Fruit fly (Drosophila melanogaster) whole organism, embryonic: ENCODE measurements around the gene CG5087.

Source experiments
- BEAF-32 ChIP-seq: fragments of 200-800 bp; sonication (Bioruptor generic); optimal IDR thresholded peaks from 3 replicates; lab custom pipeline; 2017; ENCODE audit warnings: missing biosample characterization, missing genetic modification characterization, mild to moderate bottlenecking, moderate library complexity, missing genetic modification reagents
- Blimp-1 ChIP-seq: fragments of 200-800 bp; sonication (Bioruptor generic); optimal IDR thresholded peaks from 3 replicates; lab custom pipeline; 2018; ENCODE audit warnings: missing biosample characterization, missing genetic modification characterization, mild to moderate bottlenecking, moderate library complexity, missing genetic modification reagents
- CG13287 ChIP-seq: fragments of 200-800 bp; sonication (Bioruptor generic); IDR thresholded peaks from 2 replicates; pipeline ENCODE4 v1.3.6; 2022; ENCODE audit warnings: missing biosample characterization, missing genetic modification characterization; ENCODE audit not compliant: partially characterized antibody
- CG14710 ChIP-seq: fragments of 200-800 bp; sonication (Bioruptor generic); optimal IDR thresholded peaks from 3 replicates; lab custom pipeline; 2019; ENCODE audit warnings: missing biosample characterization, mild to moderate bottlenecking, missing genetic modification characterization, moderate library complexity
- CG1647 ChIP-seq: fragments of 200-800 bp; sonication (Bioruptor generic); optimal IDR thresholded peaks from 3 replicates; lab custom pipeline; 2016; ENCODE audit warnings: missing biosample characterization, missing genetic modification characterization
- CG18011 ChIP-seq: fragments of 200-800 bp; sonication (Bioruptor generic); optimal IDR thresholded peaks from 2 replicates; lab custom pipeline; 2017; ENCODE audit warnings: missing biosample characterization, missing genetic modification characterization, mild to moderate bottlenecking, moderate library complexity, missing genotype
- CG4282 ChIP-seq: fragments of 200-800 bp; sonication (Bioruptor generic); optimal IDR thresholded peaks from 2 replicates; lab custom pipeline; 2016; ENCODE audit warnings: missing biosample characterization, missing genetic modification characterization
- CG4730 ChIP-seq: fragments of 200-800 bp; sonication (Bioruptor generic); IDR thresholded peaks from 2 replicates; pipeline ENCODE4 v1.3.6; 2022; ENCODE audit warnings: missing biosample characterization, missing genetic modification characterization
- CG6683 ChIP-seq: fragments of 200-800 bp; sonication (Bioruptor generic); optimal IDR thresholded peaks from 2 replicates; lab custom pipeline; 2017; ENCODE audit warnings: missing biosample characterization, mild to moderate bottlenecking, missing genetic modification characterization, missing genetic modification reagents
- CG7372 ChIP-seq: fragments of 200-800 bp; sonication (Bioruptor generic); IDR thresholded peaks from 2 replicates; pipeline ENCODE4 v1.3.6; 2022; ENCODE audit warnings: missing biosample characterization, missing genetic modification characterization
- CG8089 ChIP-seq: fragments of 200-800 bp; sonication (Bioruptor generic); optimal IDR thresholded peaks from 3 replicates; lab custom pipeline; 2016; ENCODE audit warnings: missing biosample characterization, missing genetic modification characterization
- CG8359 ChIP-seq: fragments of 200-800 bp; sonication (Bioruptor generic); optimal IDR thresholded peaks from 2 replicates; lab custom pipeline; 2017; ENCODE audit warnings: missing biosample characterization, mild to moderate bottlenecking, missing genetic modification characterization, borderline replicate concordance
- CG9817 ChIP-seq: fragments of 200-800 bp; sonication (Bioruptor generic); optimal IDR thresholded peaks from 2 replicates; lab custom pipeline; 2018; ENCODE audit warnings: missing biosample characterization, mild to moderate bottlenecking, missing genetic modification characterization, moderate library complexity
- CoRest ChIP-seq: fragments of 200-800 bp; sonication (Bioruptor generic); optimal IDR thresholded peaks from 3 replicates; lab custom pipeline; 2018; ENCODE audit warnings: missing biosample characterization, mild to moderate bottlenecking, missing genetic modification characterization, moderate library complexity
- Dbx ChIP-seq: fragments of 200-800 bp; sonication (Bioruptor generic); IDR thresholded peaks from 3 replicates; pipeline ENCODE4 v1.3.6; 2022; ENCODE audit warnings: missing biosample characterization, missing genetic modification characterization
- Dek ChIP-seq: fragments of 200-800 bp; sonication (Bioruptor generic); optimal IDR thresholded peaks from 3 replicates; lab custom pipeline; 2019; ENCODE audit warnings: missing biosample characterization, mild to moderate bottlenecking, missing genetic modification characterization, moderate library complexity
- Dll ChIP-seq: fragments of 200-800 bp; sonication (Bioruptor generic); IDR thresholded peaks from 4 replicates; pipeline ENCODE4 v1.3.6; 2022; ENCODE audit warnings: missing biosample characterization, missing genetic modification characterization; ENCODE audit not compliant: partially characterized antibody
- Dp ChIP-seq: fragments of 200-800 bp; sonication (Bioruptor generic); optimal IDR thresholded peaks from 2 replicates; lab custom pipeline; 2018; ENCODE audit warnings: missing biosample characterization, mild to moderate bottlenecking, missing genetic modification characterization, moderate library complexity
- Dref ChIP-seq: fragments of 200-800 bp; sonication (Bioruptor generic); IDR thresholded peaks from 2 replicates; pipeline ENCODE4 v1.3.6; 2022; ENCODE audit warnings: missing biosample characterization, missing genetic modification characterization
- E2f2 ChIP-seq: fragments of 200-800 bp; sonication (Bioruptor generic); IDR thresholded peaks from 2 replicates; pipeline ENCODE4 v1.3.6; 2022; ENCODE audit warnings: missing biosample characterization, missing genetic modification characterization
- Elba2 ChIP-seq: fragments of 200-800 bp; sonication (Bioruptor generic); optimal IDR thresholded peaks from 3 replicates; lab custom pipeline; 2016; ENCODE audit warnings: missing biosample characterization, missing genetic modification characterization
- Ets65A ChIP-seq: fragments of 200-800 bp; sonication (Bioruptor generic); peaks from one replicate; lab custom pipeline; 2016; ENCODE audit warnings: missing biosample characterization, missing genetic modification characterization
- Hand ChIP-seq: fragments of 200-800 bp; sonication (Bioruptor generic); optimal IDR thresholded peaks from 2 replicates; lab custom pipeline; 2017; ENCODE audit warnings: mild to moderate bottlenecking, missing biosample characterization, missing genetic modification reagents, missing genetic modification characterization
- MBD-R2 ChIP-seq: fragments of 200-800 bp; sonication (Bioruptor generic); IDR thresholded peaks from 2 replicates; pipeline ENCODE4 v1.3.6; 2022; ENCODE audit warnings: missing biosample characterization, missing genetic modification characterization
- Nf-YC ChIP-seq: fragments of 200-800 bp; optimal IDR thresholded peaks from 3 replicates; lab custom pipeline; 2019; ENCODE audit warnings: missing biosample characterization, mild to moderate bottlenecking, missing genetic modification characterization, moderate library complexity
- Oli ChIP-seq: fragments of 200-800 bp; sonication (Bioruptor generic); optimal IDR thresholded peaks from 2 replicates; lab custom pipeline; 2018; ENCODE audit warnings: missing biosample characterization, mild to moderate bottlenecking, missing genetic modification characterization, moderate library complexity
- Opbp ChIP-seq: fragments of 200-800 bp; sonication (Bioruptor generic); IDR thresholded peaks from 3 replicates; pipeline ENCODE4 v1.3.6; 2022; ENCODE audit warnings: missing biosample characterization, missing genetic modification characterization; ENCODE audit not compliant: partially characterized antibody
- Pdp1 ChIP-seq, 2 experiments: fragments of 200-800 bp; sonication (Bioruptor generic); optimal IDR thresholded peaks; 3 replicates each; lab custom pipeline; 2016; ENCODE audit warnings: missing biosample characterization in 2 of 2, missing genetic modification characterization in 2 of 2, mild to moderate bottlenecking in 1 of 2, moderate library complexity in 1 of 2
- Rfx ChIP-seq: fragments of 200-800 bp; sonication (Bioruptor generic); IDR thresholded peaks from 2 replicates; pipeline ENCODE4 v1.3.6; 2022; ENCODE audit warnings: missing biosample characterization, missing genetic modification characterization
- Rx ChIP-seq: fragments of 200-800 bp; sonication (Bioruptor generic); IDR thresholded peaks from 2 replicates; pipeline ENCODE4 v1.3.6; 2022; ENCODE audit warnings: missing biosample characterization, missing genetic modification characterization
- Sry-δ ChIP-seq: fragments of 200-800 bp; sonication (Bioruptor generic); optimal IDR thresholded peaks from 2 replicates; lab custom pipeline; 2016; ENCODE audit warnings: missing biosample characterization, missing genetic modification characterization
- bbx ChIP-seq: fragments of 200-800 bp; sonication (Bioruptor generic); IDR thresholded peaks from 2 replicates; pipeline ENCODE4 v1.3.6; 2022; ENCODE audit warnings: missing biosample characterization, missing genetic modification characterization; ENCODE audit not compliant: partially characterized antibody
- cad ChIP-seq: fragments of >200 bp; optimal IDR thresholded peaks from 2 replicates; lab custom pipeline; 2017; ENCODE audit warnings: missing biosample characterization, missing genetic modification characterization
- chinmo ChIP-seq: fragments of 200-800 bp; sonication (Bioruptor generic); IDR thresholded peaks from 4 replicates; pipeline ENCODE4 v1.3.6; 2022; ENCODE audit warnings: missing biosample characterization, missing genetic modification characterization; ENCODE audit not compliant: partially characterized antibody
- chn ChIP-seq: fragments of 200-800 bp; sonication (Bioruptor generic); optimal IDR thresholded peaks from 2 replicates; lab custom pipeline; 2016; ENCODE audit warnings: missing biosample characterization, missing genetic modification characterization
- crp ChIP-seq, 2 experiments: fragments of 200-800 bp; sonication (Bioruptor generic); optimal IDR thresholded peaks; 2 replicates in 1 of 2; 3 replicates in 1 of 2; lab custom pipeline; 2017; ENCODE audit warnings: missing biosample characterization in 2 of 2, missing genetic modification characterization in 2 of 2, mild to moderate bottlenecking in 1 of 2, moderate library complexity in 1 of 2
- lola ChIP-seq, 3 experiments: fragments of >200 bp in 2 of 3; fragments of 200-800 bp in 1 of 3; sonication (Bioruptor generic) in 1 of 3; optimal IDR thresholded peaks; 2 replicates each; lab custom pipeline; 2017 to 2019; ENCODE audit warnings: missing biosample characterization in 3 of 3, missing genetic modification characterization in 3 of 3, mild to moderate bottlenecking in 1 of 3, moderate library complexity in 1 of 3
- odd ChIP-seq: fragments of 200-800 bp; sonication (Bioruptor generic); optimal IDR thresholded peaks from 2 replicates; lab custom pipeline; 2017; ENCODE audit warnings: missing biosample characterization, mild to moderate bottlenecking, missing genetic modification characterization
- pzg ChIP-seq: fragments of 200-800 bp; sonication (Bioruptor generic); optimal IDR thresholded peaks from 3 replicates; lab custom pipeline; 2018; ENCODE audit warnings: missing biosample characterization, mild to moderate bottlenecking, missing genetic modification characterization, moderate library complexity
- sim ChIP-seq: fragments of 200-800 bp; sonication (Bioruptor generic); IDR thresholded peaks from 2 replicates; pipeline ENCODE4 v1.3.6; 2022; ENCODE audit warnings: missing biosample characterization, missing genetic modification characterization
- sima ChIP-seq: fragments of 200-800 bp; sonication (Bioruptor generic); optimal IDR thresholded peaks from 2 replicates; lab custom pipeline; 2016; ENCODE audit warnings: missing biosample characterization, missing genetic modification characterization
- sisA ChIP-seq: fragments of 200-800 bp; sonication (Bioruptor generic); IDR thresholded peaks from 2 replicates; pipeline ENCODE4 v1.3.6; 2022; ENCODE audit warnings: missing biosample characterization, missing genetic modification characterization
- trem ChIP-seq: fragments of 200-800 bp; optimal IDR thresholded peaks from 3 replicates; lab custom pipeline; 2019; ENCODE audit warnings: missing biosample characterization, mild to moderate bottlenecking, missing genetic modification characterization, moderate library complexity
- unc-4 ChIP-seq: fragments of 200-800 bp; sonication (Bioruptor generic); IDR thresholded peaks from 2 replicates; pipeline ENCODE4 v1.3.6; 2022; ENCODE audit warnings: missing biosample characterization, missing genetic modification characterization; ENCODE audit not compliant: partially characterized antibody
- usp ChIP-seq: fragments of >200 bp; optimal IDR thresholded peaks from 2 replicates; lab custom pipeline; 2017; ENCODE audit warnings: missing biosample characterization, missing genetic modification characterization
- zf30C ChIP-seq: fragments of 200-800 bp; sonication (Bioruptor generic); optimal IDR thresholded peaks from 3 replicates; lab custom pipeline; 2018; ENCODE audit warnings: missing biosample characterization, mild to moderate bottlenecking, missing genetic modification characterization

Gene CG5087

DNA sequence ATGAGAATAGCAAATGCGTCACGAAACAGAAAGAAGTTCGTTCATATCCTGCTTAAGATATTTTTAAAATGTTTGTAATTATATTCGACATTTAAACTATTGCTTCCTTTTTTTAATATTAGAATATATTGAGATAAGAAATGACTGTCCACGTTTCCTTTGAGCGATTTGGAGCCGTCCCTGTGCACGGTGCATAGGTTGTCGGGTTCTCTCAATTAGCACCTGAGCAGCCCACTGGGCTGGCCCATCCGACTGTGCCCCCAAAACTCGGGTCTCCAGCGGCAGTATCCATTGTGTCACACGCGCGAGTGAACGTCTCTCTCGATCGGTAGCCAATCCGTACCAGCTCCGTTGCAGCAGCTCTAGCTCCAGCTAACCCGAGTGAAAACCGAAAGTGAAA, 39.4 kb upstream of the CG5087 start, which contains the start of gene CG13313 (continued):
- TF ChIP-seq Elba2 (GFP tag; lab: Kevin White, UChicago) (no peak), chn (GFP tag; lab: Kevin White, UChicago) (no peak), Blimp-1 (GFP tag; lab: Kevin White, UChicago) (peak; percentile 51), trem (tag; lab: Kevin White, UChicago) (no peak), sim (GFP tag; lab: Robert Waterston, UW) (no peak), Opbp (GFP tag; lab: Robert Waterston, UW) (no peak), odd (GFP tag; lab: Kevin White, UChicago) (no peak), Nf-YC (tag; lab: Kevin White, UChicago) (no peak), sima (GFP tag; lab: Kevin White, UChicago) (no peak), Hand (GFP tag; lab: Kevin White, UChicago) (no peak), cad (no peak), Dek (tag; lab: Kevin White, UChicago) (no peak), CG6683 (GFP tag; lab: Kevin White, UChicago) (no peak), Ets65A (no peak), CG8359 (GFP tag; lab: Kevin White, UChicago) (no peak), CG8089 (GFP tag; lab: Kevin White, UChicago) (no peak), CoRest (tag; lab: Kevin White, UChicago) (peak; percentile 18), CG9817 (peak; percentile 7), CG4282 (GFP tag; lab: Kevin White, UChicago) (no peak), Rfx (GFP tag; lab: Robert Waterston, UW) (no peak), Rx (GFP tag; lab: Robert Waterston, UW) (no peak), lola (GFP tag; optimal IDR thresholded peaks at IDR 0.05; lab: Kevin White, UChicago) (no peak), sisA (GFP tag; lab: Robert Waterston, UW) (peak; percentile 23; the same call in 1 of the 2 replicates)
- TF ChIP-seq, all 482 proteins: peak for 19

DNA sequence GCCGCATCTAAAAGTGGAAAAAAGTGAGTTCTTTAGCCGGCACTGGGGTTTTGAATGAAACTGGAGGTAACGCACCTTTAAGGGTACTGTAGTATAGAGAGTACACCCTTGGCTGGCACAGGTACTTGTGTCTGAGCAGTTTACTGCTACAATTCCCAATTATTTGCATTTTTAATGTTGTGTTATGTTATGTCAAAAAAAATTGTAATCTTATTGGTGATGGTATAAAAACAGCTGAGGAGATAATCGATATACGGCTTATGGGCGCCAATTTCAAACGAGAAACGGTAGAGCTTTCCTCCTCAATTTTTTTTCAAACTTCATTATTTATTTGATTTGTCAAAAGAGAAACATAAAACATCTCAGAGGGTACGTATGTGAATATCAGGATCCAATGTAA, 33.5 kb upstream of the CG5087 start, which contains the start of gene ValRS-m:
Gene ValRS-m (minus strand): TSS at position 312 of the 400 bp plus-strand sequence.
- TF ChIP-seq CG4730 (GFP tag; lab: Robert Waterston, UW) = no peak
- TF ChIP-seq E2f2 (GFP tag; lab: Robert Waterston, UW) = peak; percentile 86
- peak; percentile 47 for TF ChIP-seq Sry-δ (GFP tag; lab: Kevin White, UChicago)
- no peak for TF ChIP-seq CG14710 (tag; lab: Kevin White, UChicago)
- no peak for TF ChIP-seq usp (GFP tag; lab: Kevin White, UChicago)
- TF ChIP-seq CG18011 (GFP tag; lab: Kevin White, UChicago) = no peak
- no peak for TF ChIP-seq Dbx (GFP tag; lab: Robert Waterston, UW)
- no peak for TF ChIP-seq zf30C (GFP tag; lab: Kevin White, UChicago)
- TF ChIP-seq crp (GFP tag; optimal IDR thresholded peaks at IDR 0.05; lab: Kevin White, UChicago) = peak in 1 of 2 experiments; percentile 80
- peak; percentile 3 for TF ChIP-seq BEAF-32 (GFP tag; lab: Kevin White, UChicago)
- TF ChIP-seq Oli (tag; lab: Kevin White, UChicago) = no peak
- TF ChIP-seq pzg (GFP tag; lab: Kevin White, UChicago) = peak; percentile 6
- peak; percentile 36 for TF ChIP-seq trem (tag; lab: Kevin White, UChicago)
- peak; percentile 79 for TF ChIP-seq Dp
- peak in 1 of 2 experiments; percentile 73 for TF ChIP-seq Pdp1 (GFP tag; optimal IDR thresholded peaks at IDR 0.05; lab: Kevin White, UChicago)
- peak; percentile 53; the same call in 1 of the 2 replicates for TF ChIP-seq bbx (GFP tag; lab: Robert Waterston, UW)
- TF ChIP-seq CG13287 = peak; percentile 41
- no peak for TF ChIP-seq CG7372
- TF ChIP-seq CG1647 = no peak
- peak; percentile 57 for TF ChIP-seq Dref (GFP tag; lab: Robert Waterston, UW)
- TF ChIP-seq unc-4 (GFP tag; lab: Robert Waterston, UW) = 0 out of 2 replicates have a peak, but pooled peaks have one; percentile 20
- TF ChIP-seq MBD-R2 (GFP tag; lab: Robert Waterston, UW) = peak; percentile 42
- TF ChIP-seq chinmo (GFP tag; lab: Robert Waterston, UW) = 0 out of 4 replicates have a peak, but pooled peaks have one; percentile 40
- 0 out of 4 replicates have a peak, but pooled peaks have one; percentile 40 for TF ChIP-seq Dll (GFP tag; lab: Robert Waterston, UW)
